Worm (Caenorhabditis elegans) whole organism, L1 larva: ENCODE measurements around the gene M176.11.

ENCODE experiments used
- fos-1 ChIP-seq: fragments of 150-350 bp; optimal IDR thresholded peaks from 2 replicates; lab custom pipeline; 2014; ENCODE audit warnings: missing biosample characterization, missing genetic modification characterization
- hlh-17 ChIP-seq: fragments of 200-800 bp; sonication (Bioruptor generic); optimal IDR thresholded peaks from 2 replicates; lab custom pipeline; 2018; ENCODE audit warnings: missing genetic modification characterization, mild to moderate bottlenecking, missing compliant biosample characterization, moderate library complexity, borderline replicate concordance
- lin-39 ChIP-seq: fragments of 150-350 bp; optimal IDR thresholded peaks from 2 replicates; lab custom pipeline; 2014; ENCODE audit warnings: missing biosample characterization, missing genetic modification reagents, missing genetic modification characterization
- nhr-11 ChIP-seq: fragments of 150-350 bp; optimal IDR thresholded peaks from 2 replicates; lab custom pipeline; 2014; ENCODE audit warnings: missing biosample characterization, missing genetic modification characterization
- nhr-19 ChIP-seq: fragments of 200-800 bp; sonication (Bioruptor generic); conservative IDR thresholded peaks from 2 replicates; pipeline ENCODE4 v1.3.6; 2022; ENCODE audit warnings: missing genetic modification characterization, missing compliant biosample characterization
- snpc-4 ChIP-seq: fragments of 150-350 bp; optimal IDR thresholded peaks from 2 replicates; lab custom pipeline; 2014; ENCODE audit warnings: missing biosample characterization, missing genetic modification characterization
- tbx-2 ChIP-seq: sonication (generic microtip); optimal IDR thresholded peaks from 2 replicates; lab custom pipeline; 2016; ENCODE audit warnings: missing genetic modification characterization, missing compliant biosample characterization
- zip-4 ChIP-seq: fragments of 200-800 bp; sonication (Bioruptor generic); optimal IDR thresholded peaks from 2 replicates; lab custom pipeline; 2018; ENCODE audit warnings: mild to moderate bottlenecking, missing genetic modification characterization, moderate library complexity, missing compliant biosample characterization
- ztf-11 ChIP-seq, 2 experiments: sonication (generic microtip); optimal IDR thresholded peaks; 2 replicates each; lab custom pipeline; 2016 to 2017; ENCODE audit warnings: missing genetic modification characterization in 2 of 2, missing biosample characterization in 1 of 2, missing compliant biosample characterization in 1 of 2

ce11 chrII:9447965-9448364 is 25.9 kb downstream of the M176.11 start, which contains the start of gene chil-18:
- TF ChIP-seq lin-39 (tag; lab: Kevin White, UChicago): no peak
- TF ChIP-seq ztf-11 (tag; optimal IDR thresholded peaks at IDR 0.05; lab: Kevin White, UChicago): no peak
- no peak for TF ChIP-seq tbx-2 (tag; lab: Kevin White, UChicago)
- TF ChIP-seq hlh-17: no peak
- no peak for TF ChIP-seq fos-1 (tag; lab: Kevin White, UChicago)
- TF ChIP-seq snpc-4 (tag; lab: Kevin White, UChicago): no peak
- TF ChIP-seq zip-4: no peak
- TF ChIP-seq nhr-11 (tag; lab: Kevin White, UChicago): no peak
- TF ChIP-seq nhr-19 (GFP tag; lab: Robert Waterston, UW): no peak
